Worm (Caenorhabditis elegans): ENCODE data around the gene srh-289.

Gene srh-289

DNA sequence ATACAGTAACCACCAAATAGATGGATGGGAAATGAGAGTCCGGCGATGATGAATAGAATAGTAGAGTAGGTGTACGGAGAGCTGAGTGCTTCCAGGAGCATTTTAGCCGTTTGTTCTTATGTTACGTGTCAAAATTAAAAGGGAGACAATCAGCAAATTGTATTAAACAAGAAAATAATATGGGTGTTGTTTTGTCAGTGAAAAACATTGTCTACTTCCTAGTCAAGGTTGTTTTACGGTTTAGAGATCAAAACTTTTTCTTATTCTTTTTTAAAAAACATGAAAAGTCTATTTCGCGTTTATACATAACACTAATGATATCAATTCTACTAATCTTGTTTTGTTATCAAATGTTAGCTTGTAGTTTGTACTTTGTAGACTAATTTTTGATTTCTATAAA lies at the start of gene srh-289:
TSS of gene srh-289 (minus strand) at position 101 of the 400 bp plus-strand sequence.
- TF ChIP-seq nhr-19 (GFP tag; conservative IDR thresholded peaks at IDR 0.05) (no peak), lin-14 (GFP tag; optimal IDR thresholded peaks at IDR 0.05) (no peak), ces-1 (GFP tag; optimal IDR thresholded peaks at IDR 0.05) (no peak), egl-27 (tag; optimal IDR thresholded peaks at IDR 0.05) (no peak), unc-62 (GFP tag; optimal IDR thresholded peaks at IDR 0.05) (no peak), vab-15 (tag; optimal IDR thresholded peaks at IDR 0.05) (no peak), efl-3 (GFP tag; optimal IDR thresholded peaks at IDR 0.05) (no peak), rnt-1 (tag; optimal IDR thresholded peaks at IDR 0.05) (no peak), zag-1 (tag; optimal IDR thresholded peaks at IDR 0.05) (no peak), pag-3 (tag; optimal IDR thresholded peaks at IDR 0.05; ENCODE audit: borderline replicate concordance, insufficient read depth) (no peak), ceh-82 (tag; optimal IDR thresholded peaks at IDR 0.05) (no peak)

DNA sequence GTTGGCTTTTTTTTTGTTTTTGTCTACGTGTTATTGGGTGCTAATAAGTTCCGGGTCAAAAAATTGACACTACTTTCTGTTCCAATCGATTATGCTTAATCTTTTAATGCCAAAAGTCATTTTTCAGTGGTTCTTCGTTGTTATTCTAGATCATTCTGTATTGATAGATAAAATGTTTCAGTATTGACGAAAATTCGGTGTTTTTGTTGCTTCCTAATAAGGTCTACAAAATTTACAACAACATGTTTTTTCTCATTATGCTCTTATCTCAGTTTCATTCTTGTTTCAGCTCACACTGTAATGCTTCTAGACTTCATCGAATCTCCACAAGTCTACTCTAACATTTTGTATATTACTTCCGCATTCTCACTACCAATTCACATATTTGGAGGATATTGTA lies 37.5 kb upstream of the srh-289 start, which contains the start of gene srh-303:
TSS of gene srh-303 (plus strand) at position 301 of the 400 bp plus-strand sequence.
- no peak for TF ChIP-seq nhr-28 (tag; optimal IDR thresholded peaks at IDR 0.05)
- no peak for TF ChIP-seq lin-39 (tag; optimal IDR thresholded peaks at IDR 0.05)
- TF ChIP-seq mef-2 (tag; optimal IDR thresholded peaks at IDR 0.05) = no peak
- TF ChIP-seq C16A3.4 (tag; optimal IDR thresholded peaks at IDR 0.05) = no peak
- TF ChIP-seq mdl-1 (tag; optimal IDR thresholded peaks at IDR 0.05) = no peak

DNA sequence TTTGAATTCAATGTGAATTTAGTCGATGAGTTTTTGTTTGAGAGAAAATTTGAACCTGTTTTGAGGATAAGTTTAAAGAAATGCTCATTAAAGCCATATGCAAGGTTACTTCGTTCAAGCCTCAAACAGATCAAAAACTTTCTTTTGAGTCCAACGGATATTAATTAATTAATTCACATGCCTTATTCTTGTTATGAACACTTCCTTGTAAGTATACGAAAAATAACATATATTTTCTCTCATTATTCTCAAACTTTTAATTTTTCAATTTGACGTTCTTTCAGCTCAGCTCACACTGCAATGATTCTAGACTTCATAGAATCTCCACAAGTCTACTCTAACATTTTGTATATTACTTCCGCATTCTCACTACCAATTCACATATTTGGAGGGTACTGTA lies 34.4 kb upstream of the srh-289 start, which contains the start of gene srh-304:
TSS of gene srh-304 (plus strand) at position 301 of the 400 bp plus-strand sequence.
- TF ChIP-seq hlh-17 (GFP tag; optimal IDR thresholded peaks at IDR 0.05; ENCODE audit: borderline replicate concordance) = no peak
- no peak for TF ChIP-seq xbp-1 (tag; optimal IDR thresholded peaks at IDR 0.05)
- no peak for TF ChIP-seq ama-1 (optimal IDR thresholded peaks at IDR 0.05)
- TF ChIP-seq fos-1 (tag; optimal IDR thresholded peaks at IDR 0.05) = no peak
- TF ChIP-seq sox-4 (tag; optimal IDR thresholded peaks at IDR 0.05) = no peak
- no peak for TF ChIP-seq ceh-90 (tag; optimal IDR thresholded peaks at IDR 0.05)
- TF ChIP-seq lin-35 (GFP tag; optimal IDR thresholded peaks at IDR 0.05) = no peak
- TF ChIP-seq ztf-11 (tag; optimal IDR thresholded peaks at IDR 0.05) = no peak
- TF ChIP-seq egl-13 (tag; optimal IDR thresholded peaks at IDR 0.05) = no peak
- no peak for TF ChIP-seq zip-4 (GFP tag; optimal IDR thresholded peaks at IDR 0.05)

DNA sequence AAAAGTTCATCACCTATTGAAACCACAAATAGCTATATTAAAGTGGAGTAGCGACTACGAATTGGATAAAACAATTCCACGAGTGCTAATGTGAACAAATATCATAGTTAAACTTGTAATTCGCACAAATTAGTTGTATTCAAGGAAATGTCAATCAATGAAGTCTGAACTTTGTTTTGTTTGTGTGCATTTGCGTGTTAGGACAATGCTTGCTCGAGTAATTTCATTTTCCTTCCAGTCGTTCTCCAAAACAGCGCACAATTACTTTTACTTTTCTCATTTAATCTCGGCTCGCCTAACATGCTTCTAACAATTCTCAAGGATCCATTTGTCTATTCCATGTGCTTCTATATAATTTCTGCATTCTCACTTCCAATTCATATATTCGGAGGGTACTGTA lies 30.7 kb upstream of the srh-289 start, which contains the start of gene srh-301:
TSS of gene srh-301 (plus strand) at position 301 of the 400 bp plus-strand sequence.
- TF ChIP-seq egl-13 (tag; optimal IDR thresholded peaks at IDR 0.05) (no peak), zag-1 (tag; optimal IDR thresholded peaks at IDR 0.05) (no peak), unc-86 (tag; optimal IDR thresholded peaks at IDR 0.05) (no peak), ceh-82 (tag; optimal IDR thresholded peaks at IDR 0.05) (no peak), ceh-63 (GFP tag; optimal IDR thresholded peaks at IDR 0.05) (no peak), tbx-2 (tag; optimal IDR thresholded peaks at IDR 0.05) (no peak), mef-2 (tag; optimal IDR thresholded peaks at IDR 0.05) (no peak), pqm-1 (tag; optimal IDR thresholded peaks at IDR 0.05) (no peak), efl-1 (optimal IDR thresholded peaks at IDR 0.05) (no peak), efl-1 (GFP tag; optimal IDR thresholded peaks at IDR 0.05 in 1 of 2) (no peak), nhr-11 (tag; optimal IDR thresholded peaks at IDR 0.05) (no peak), lsy-2 (tag; optimal IDR thresholded peaks at IDR 0.05) (no peak), nhr-84 (tag; optimal IDR thresholded peaks at IDR 0.05) (no peak), pag-3 (tag; optimal IDR thresholded peaks at IDR 0.05; ENCODE audit: borderline replicate concordance, insufficient read depth) (no peak), alr-1 (tag; optimal IDR thresholded peaks at IDR 0.05; ENCODE audit: borderline replicate concordance) (no peak), mep-1 (tag; optimal IDR thresholded peaks at IDR 0.05) (no peak), ceh-88 (GFP tag; IDR thresholded peaks at IDR 0.05) (no peak), vab-15 (tag; optimal IDR thresholded peaks at IDR 0.05) (no peak)
